Fruit fly (Drosophila melanogaster) whole organism, embryonic: ENCODE results near the gene GstD11.

Experiments used
- CG15011 ChIP-seq: fragments of 200-800 bp; sonication (Bioruptor generic); optimal IDR thresholded peaks from 3 replicates; lab custom pipeline; 2018; ENCODE audit warnings: missing biosample characterization, mild to moderate bottlenecking, missing genetic modification characterization
- CG16779 ChIP-seq: fragments of 200-800 bp; sonication (Bioruptor generic); IDR thresholded peaks from 2 replicates; pipeline ENCODE4 v1.3.6; 2022; ENCODE audit warnings: missing biosample characterization, missing genetic modification characterization
- CG6683 ChIP-seq: fragments of 200-800 bp; sonication (Bioruptor generic); optimal IDR thresholded peaks from 2 replicates; lab custom pipeline; 2017; ENCODE audit warnings: missing biosample characterization, mild to moderate bottlenecking, missing genetic modification characterization, missing genetic modification reagents
- CG7963 ChIP-seq: fragments of 200-800 bp; sonication (Bioruptor generic); IDR thresholded peaks from 3 replicates; pipeline ENCODE4 v1.3.6; 2022; ENCODE audit warnings: missing biosample characterization, missing genetic modification characterization; ENCODE audit not compliant: partially characterized antibody
- ham ChIP-seq: fragments of 200-800 bp; sonication (Bioruptor generic); IDR thresholded peaks from 2 replicates; pipeline ENCODE4 v1.3.6; 2022; ENCODE audit warnings: missing biosample characterization, missing genetic modification characterization
- trem ChIP-seq: fragments of 200-800 bp; optimal IDR thresholded peaks from 3 replicates; lab custom pipeline; 2019; ENCODE audit warnings: missing biosample characterization, mild to moderate bottlenecking, missing genetic modification characterization, moderate library complexity

dm6 chr3R:12429120-12429610 lies 46.0 kb downstream of the GstD11 start, which contains the start of the genes CG5641 and CG5245:
- no peak for TF ChIP-seq CG16779 (GFP tag; lab: Robert Waterston, UW)
- no peak for TF ChIP-seq CG6683 (GFP tag; lab: Kevin White, UChicago)
- TF ChIP-seq CG15011, result no peak
- TF ChIP-seq ham (GFP tag; lab: Robert Waterston, UW), result no peak
- TF ChIP-seq trem (tag; lab: Kevin White, UChicago), result peak; percentile 51
- TF ChIP-seq CG7963 (GFP tag; lab: Robert Waterston, UW), result no peak
